Worm (Caenorhabditis elegans): ENCODE data around the gene rig-6.

Gene rig-6

ce11 chrII:4791272-4791671 lies 20.6 kb downstream of the rig-6 start, which contains the start of gene F26G1.1:
Gene F26G1.1 (plus strand): TSS chrII:4791618.
- no peak for TF ChIP-seq lin-39 (tag; optimal IDR thresholded peaks at IDR 0.05)
- TF ChIP-seq ceh-44 (GFP tag; IDR thresholded peaks at IDR 0.05), result peak; percentile 48; the same call in 1 of the 2 replicates
- TF ChIP-seq nhr-102 (tag; optimal IDR thresholded peaks at IDR 0.05), result peak; percentile 36
- no peak for TF ChIP-seq ceh-28 (tag; optimal IDR thresholded peaks at IDR 0.05)
- no peak for TF ChIP-seq nhr-28 (tag; optimal IDR thresholded peaks at IDR 0.05)
- TF ChIP-seq unc-130 (GFP tag; optimal IDR thresholded peaks at IDR 0.05), result peak; percentile 90
- TF ChIP-seq ztf-7 (tag; optimal IDR thresholded peaks at IDR 0.05), result no peak
- TF ChIP-seq aha-1 (tag), result peak; percentile 38
- peak; percentile 63 for TF ChIP-seq spr-1 (tag; optimal IDR thresholded peaks at IDR 0.05)
- peak; percentile 33 for TF ChIP-seq F49E8.2 (tag; optimal IDR thresholded peaks at IDR 0.05; ENCODE audit: borderline replicate concordance)
- TF ChIP-seq T26A8.4 (GFP tag; IDR thresholded peaks at IDR 0.05), result no peak
- no peak for TF ChIP-seq nhr-41 (GFP tag; IDR thresholded peaks at IDR 0.05)
- TF ChIP-seq nhr-111 (GFP tag; optimal IDR thresholded peaks at IDR 0.05), result no peak
- peak; percentile 42 for TF ChIP-seq duxl-1 (tag; optimal IDR thresholded peaks at IDR 0.05; ENCODE audit: poor library complexity)
- no peak for TF ChIP-seq nhr-48 (tag; optimal IDR thresholded peaks at IDR 0.05)
- TF ChIP-seq hif-1 (tag; optimal IDR thresholded peaks at IDR 0.05), result peak in 1 of 2 experiments; percentile 87
- peak; percentile 98 for TF ChIP-seq mes-2 (tag; optimal IDR thresholded peaks at IDR 0.05; ENCODE audit: poor library complexity, severe bottlenecking)
- TF ChIP-seq ZK337.2 (GFP tag; IDR thresholded peaks at IDR 0.05), result peak; percentile 91
- no peak for TF ChIP-seq unc-62 (GFP tag; optimal IDR thresholded peaks at IDR 0.05 in 1 of 2)
- TF ChIP-seq unc-62 (tag; optimal IDR thresholded peaks at IDR 0.05), result no peak
- peak; percentile 68 for TF ChIP-seq lin-38 (GFP tag; IDR thresholded peaks at IDR 0.05)
- TF ChIP-seq vab-7 (GFP tag; IDR thresholded peaks at IDR 0.05), result 0 out of 2 replicates have a peak, but pooled peaks have one; percentile 9
- TF ChIP-seq nhr-6 (tag; optimal IDR thresholded peaks at IDR 0.05), result peak; percentile 30
- peak; percentile 92 for TF ChIP-seq dpl-1 (GFP tag; optimal IDR thresholded peaks at IDR 0.05)
- peak; percentile 90 for TF ChIP-seq dmd-9 (GFP tag; IDR thresholded peaks at IDR 0.05)
- TF ChIP-seq madf-9 (GFP tag; conservative IDR thresholded peaks at IDR 0.05), result peak; percentile 76
- TF ChIP-seq lin-29 (GFP tag; IDR thresholded peaks at IDR 0.05), result no peak
- TF ChIP-seq dmd-6 (GFP tag; IDR thresholded peaks at IDR 0.05), result peak; percentile 59
- TF ChIP-seq php-3 (GFP tag; IDR thresholded peaks at IDR 0.05), result no peak
- TF ChIP-seq unc-39 (tag; optimal IDR thresholded peaks at IDR 0.05), result no peak
- peak; percentile 91 for TF ChIP-seq Y48G9A.11 (GFP tag; IDR thresholded peaks at IDR 0.05)
- no peak for TF ChIP-seq F37D6.2 (tag; optimal IDR thresholded peaks at IDR 0.05)
- TF ChIP-seq rbr-2 (tag; optimal IDR thresholded peaks at IDR 0.05), result peak; percentile 6

DNA sequence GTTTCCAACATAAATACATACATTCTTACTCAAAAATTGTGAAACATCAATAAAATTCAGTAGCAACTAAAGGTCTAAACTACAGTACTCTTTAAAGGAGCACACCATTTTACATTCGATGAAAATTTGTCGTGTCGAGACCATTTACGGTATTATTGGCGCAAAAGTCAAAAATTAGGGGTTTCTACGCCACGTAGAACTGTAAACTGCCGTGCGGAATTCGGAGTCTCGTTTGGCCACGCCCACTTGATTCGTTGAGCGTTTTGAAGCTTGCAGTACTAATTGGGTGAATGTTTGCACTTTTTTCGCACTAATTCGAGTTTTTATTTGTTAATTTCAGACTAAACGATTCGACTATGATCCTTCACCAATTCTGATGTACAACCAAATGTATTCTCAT lies 21.2 kb downstream of the rig-6 start:
- TF ChIP-seq spr-1 (tag; optimal IDR thresholded peaks at IDR 0.05) (peak; percentile 88), hmg-1.1 (GFP tag; IDR thresholded peaks at IDR 0.05) (no peak), T20F7.1 (GFP tag; optimal IDR thresholded peaks at IDR 0.05) (peak; percentile 79), zfp-2 (tag; optimal IDR thresholded peaks at IDR 0.05) (no peak), zag-1 (tag; optimal IDR thresholded peaks at IDR 0.05) (no peak), egl-27 (tag; optimal IDR thresholded peaks at IDR 0.05) (no peak), Y48G9A.11 (GFP tag; IDR thresholded peaks at IDR 0.05) (peak; percentile 87), spr-3 (GFP tag; optimal IDR thresholded peaks at IDR 0.05) (peak; percentile 91)

ce11 chrII:4789835-4790343 lies 22.0 kb downstream of the rig-6 start, which contains the start of gene F26G1.15:
Gene F26G1.15 (plus strand): TSS chrII:4790293.
- no peak for TF ChIP-seq ces-1 (GFP tag; optimal IDR thresholded peaks at IDR 0.05)
- TF ChIP-seq aha-1 (tag), result peak; percentile 35
- TF ChIP-seq unc-62 (GFP tag; optimal IDR thresholded peaks at IDR 0.05 in 1 of 2), result peak in 1 of 2 experiments; percentile 94
- TF ChIP-seq unc-62 (tag; optimal IDR thresholded peaks at IDR 0.05), result no peak
- TF ChIP-seq egl-43 (GFP tag; IDR thresholded peaks at IDR 0.05), result no peak
- TF ChIP-seq lir-3 (tag; optimal IDR thresholded peaks at IDR 0.05), result no peak
- TF ChIP-seq skn-1 (tag; optimal IDR thresholded peaks at IDR 0.05), result no peak
- no peak for TF ChIP-seq zfp-3 (GFP tag; conservative IDR thresholded peaks at IDR 0.05)
